Fruit fly (Drosophila melanogaster): ENCODE data around the gene Dnaaf4.

DNA sequence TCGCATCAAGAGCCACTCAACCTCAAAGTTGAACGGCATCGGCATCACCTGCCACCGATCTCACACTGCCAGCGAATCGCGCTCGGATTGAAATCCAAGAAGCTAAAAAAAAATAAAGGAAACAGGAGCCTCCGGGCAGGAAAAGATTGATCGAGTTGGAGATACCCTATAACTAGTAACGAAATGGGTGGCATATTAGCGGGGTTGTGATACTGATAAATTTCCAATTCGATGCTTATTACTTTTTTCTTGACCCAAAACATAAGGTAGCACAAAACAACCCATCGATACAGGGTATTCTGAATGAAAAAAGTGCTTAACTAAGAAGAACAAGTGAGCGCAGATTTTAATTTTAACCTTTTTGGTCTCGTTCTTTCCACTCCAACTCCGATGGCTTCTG is 49.3 kb downstream of the Dnaaf4 start:
- TF ChIP-seq CG5204 (GFP tag; optimal IDR thresholded peaks at IDR 0.05): no peak
- no peak for TF ChIP-seq CG12768 (GFP tag; optimal IDR thresholded peaks at IDR 0.05)
- TF ChIP-seq kay (GFP tag; ENCODE audit: borderline replicate concordance): no peak
- no peak for TF ChIP-seq CG7045 (GFP tag; optimal IDR thresholded peaks at IDR 0.05)
- no peak for TF ChIP-seq toe (GFP tag; optimal IDR thresholded peaks at IDR 0.05)
- TF ChIP-seq Clk (GFP tag; optimal IDR thresholded peaks at IDR 0.05): no peak
- TF ChIP-seq CG1620 (GFP tag; optimal IDR thresholded peaks at IDR 0.05): no peak
- TF ChIP-seq tj (GFP tag; optimal IDR thresholded peaks at IDR 0.05): no peak
